Fruit fly (Drosophila melanogaster): ENCODE measurements around the gene Lk6.
A peak's percentile ranks its signal among the peaks of the same experiment; 100 is the strongest.

The Lk6 gene

dm6 chr3R:11779357-11780018 is 15.2 kb upstream of the Lk6 start (continued):
- TF ChIP-seq en (GFP tag; optimal IDR thresholded peaks at IDR 0.05) (peak; percentile 39), vfl (GFP tag; optimal IDR thresholded peaks at IDR 0.05) (no peak), schlank (tag; optimal IDR thresholded peaks at IDR 0.05) (no peak), CG17912 (GFP tag; optimal IDR thresholded peaks at IDR 0.05) (no peak), fd96Cb (tag; optimal IDR thresholded peaks at IDR 0.05) (peak; percentile 92), CG18011 (GFP tag; optimal IDR thresholded peaks at IDR 0.05) (no peak), ato (GFP tag; IDR thresholded peaks at IDR 0.05; ENCODE audit: partially characterized antibody) (no peak), Fer1 (GFP tag; optimal IDR thresholded peaks at IDR 0.05) (no peak), gro (GFP tag; optimal IDR thresholded peaks at IDR 0.05) (no peak), Dip2 (GFP tag; IDR thresholded peaks at IDR 0.05) (no peak), nerfin-1 (tag; optimal IDR thresholded peaks at IDR 0.05) (peak; percentile 61), CG13296 (GFP tag; optimal IDR thresholded peaks at IDR 0.05) (no peak), Spps (tag; optimal IDR thresholded peaks at IDR 0.05) (peak; percentile 84), pb (GFP tag; optimal IDR thresholded peaks at IDR 0.05) (no peak), ewg (GFP tag; optimal IDR thresholded peaks at IDR 0.05) (peak; percentile 66), YL-1 (GFP tag; optimal IDR thresholded peaks at IDR 0.05) (no peak), disco-r (GFP tag; optimal IDR thresholded peaks at IDR 0.05) (peak; percentile 33), CG1602 (GFP tag; optimal IDR thresholded peaks at IDR 0.05) (peak; percentile 85), ro (GFP tag; IDR thresholded peaks at IDR 0.05) (no peak), Deaf1 (tag; optimal IDR thresholded peaks at IDR 0.05) (no peak), CG4360 (GFP tag; IDR thresholded peaks at IDR 0.05) (no peak), CG1529 (GFP tag; optimal IDR thresholded peaks at IDR 0.05) (peak; percentile 76), zfh1 (GFP tag; IDR thresholded peaks at IDR 0.05) (peak; percentile 76), CG15479 (GFP tag; optimal IDR thresholded peaks at IDR 0.05) (no peak), Gsc (GFP tag; IDR thresholded peaks at IDR 0.05) (peak; percentile 61), Stat92E (GFP tag; optimal IDR thresholded peaks at IDR 0.05) (no peak), CG9932 (GFP tag; IDR thresholded peaks at IDR 0.05) (no peak), hth (optimal IDR thresholded peaks at IDR 0.05) (no peak), Nf-YC (tag; optimal IDR thresholded peaks at IDR 0.05) (no peak), Elba2 (GFP tag; optimal IDR thresholded peaks at IDR 0.05) (no peak), az2 (GFP tag; optimal IDR thresholded peaks at IDR 0.05) (peak; percentile 85), Awh (GFP tag; IDR thresholded peaks at IDR 0.05) (peak; percentile 43; the same call in 1 of the 2 replicates), CG16813 (GFP tag; IDR thresholded peaks at IDR 0.05; ENCODE audit: partially characterized antibody) (no peak), CG4617 (GFP tag; optimal IDR thresholded peaks at IDR 0.05; ENCODE audit: borderline replicate concordance) (peak; percentile 37), CG17829 (tag; optimal IDR thresholded peaks at IDR 0.05) (peak; percentile 71), Sry-δ (GFP tag; optimal IDR thresholded peaks at IDR 0.05) (peak; percentile 1), CG10431 (GFP tag; optimal IDR thresholded peaks at IDR 0.05) (peak; percentile 63), sens (GFP tag) (peak; percentile 98), NC2β (GFP tag; optimal IDR thresholded peaks at IDR 0.05) (peak; percentile 72), bcd (GFP tag; optimal IDR thresholded peaks at IDR 0.05) (peak; percentile 66), CG18262 (tag; optimal IDR thresholded peaks at IDR 0.05) (peak; percentile 95), CG4854 (GFP tag; optimal IDR thresholded peaks at IDR 0.05) (peak; percentile 53), kah (GFP tag; optimal IDR thresholded peaks at IDR 0.05) (no peak), CG34224 (GFP tag; IDR thresholded peaks at IDR 0.05; ENCODE audit: partially characterized antibody) (no peak), CG17186 (GFP tag; optimal IDR thresholded peaks at IDR 0.05) (peak; percentile 46), CG12155 (GFP tag; optimal IDR thresholded peaks at IDR 0.05) (no peak), Ada2b (GFP tag; IDR thresholded peaks at IDR 0.05) (no peak), CG33557 (GFP tag; optimal IDR thresholded peaks at IDR 0.05) (peak; percentile 78), shn (GFP tag; optimal IDR thresholded peaks at IDR 0.05) (peak; percentile 48), Dek (tag; optimal IDR thresholded peaks at IDR 0.05) (peak; percentile 42)
